Fruit fly (Drosophila melanogaster) whole organism, prepupa: ENCODE data around the gene Eato.

Experiments
- CG10631 ChIP-seq: fragments of 200-800 bp; sonication (Bioruptor generic); optimal IDR thresholded peaks from 2 replicates; lab custom pipeline; 2016; ENCODE audit warnings: missing biosample characterization, missing genetic modification characterization
- CG11902 ChIP-seq: fragments of 200-800 bp; sonication (Bioruptor generic); optimal IDR thresholded peaks from 3 replicates; lab custom pipeline; 2016; ENCODE audit warnings: missing biosample characterization, missing genetic modification characterization
- CG16779 ChIP-seq: fragments of 200-800 bp; sonication (Bioruptor generic); optimal IDR thresholded peaks from 3 replicates; lab custom pipeline; 2017; ENCODE audit warnings: missing biosample characterization, mild to moderate bottlenecking, missing genetic modification characterization
- CG3032 ChIP-seq: fragments of 200-800 bp; optimal IDR thresholded peaks from 2 replicates; lab custom pipeline; 2019; ENCODE audit warnings: missing biosample characterization, mild to moderate bottlenecking, missing genetic modification characterization, moderate library complexity
- CG31627 ChIP-seq: fragments of 200-800 bp; sonication (Bioruptor generic); optimal IDR thresholded peaks from 3 replicates; lab custom pipeline; 2016; ENCODE audit warnings: missing biosample characterization, missing genetic modification characterization
- CG32006 ChIP-seq: fragments of 200-800 bp; sonication (Bioruptor generic); optimal IDR thresholded peaks from 3 replicates; lab custom pipeline; 2017; ENCODE audit warnings: missing biosample characterization, mild to moderate bottlenecking, missing genetic modification characterization
- CG6854 ChIP-seq: fragments of 200-800 bp; sonication (Bioruptor generic); optimal IDR thresholded peaks from 2 replicates; lab custom pipeline; 2017; ENCODE audit warnings: missing biosample characterization, mild to moderate bottlenecking, missing genetic modification characterization
- CG8632 ChIP-seq: fragments of 200-800 bp; sonication (Bioruptor generic); optimal IDR thresholded peaks from 3 replicates; lab custom pipeline; 2016; ENCODE audit warnings: missing biosample characterization, missing genetic modification characterization
- CG9139 ChIP-seq: fragments of 200-800 bp; sonication (Bioruptor generic); optimal IDR thresholded peaks from 3 replicates; lab custom pipeline; 2017; ENCODE audit warnings: missing biosample characterization, mild to moderate bottlenecking, missing genetic modification characterization
- Eip78C ChIP-seq: fragments of 200-800 bp; sonication (Bioruptor generic); peaks from one replicate; lab custom pipeline; 2016; ENCODE audit warnings: missing biosample characterization, missing genetic modification characterization
- Eip93F ChIP-seq: fragments of 200-800 bp; sonication (Bioruptor generic); optimal IDR thresholded peaks from 2 replicates; lab custom pipeline; 2016; ENCODE audit warnings: missing biosample characterization, mild to moderate bottlenecking, missing genetic modification characterization
- Gug ChIP-seq: fragments of 200-800 bp; sonication (Bioruptor generic); IDR thresholded peaks from 2 replicates; pipeline ENCODE4 v1.3.6; 2022; ENCODE audit warnings: missing biosample characterization, missing genetic modification characterization
- Lpt ChIP-seq: fragments of 200-800 bp; sonication (Bioruptor generic); optimal IDR thresholded peaks from 3 replicates; lab custom pipeline; 2016; ENCODE audit warnings: missing biosample characterization, missing genetic modification characterization
- Smox ChIP-seq: fragments of 200-800 bp; sonication (Bioruptor generic); optimal IDR thresholded peaks from 3 replicates; lab custom pipeline; 2016; ENCODE audit warnings: missing biosample characterization, missing genetic modification characterization
- Sox102F ChIP-seq: fragments of 200-800 bp; sonication (Bioruptor generic); optimal IDR thresholded peaks from 2 replicates; lab custom pipeline; 2016; ENCODE audit warnings: missing biosample characterization, mild to moderate bottlenecking, missing genetic modification characterization
- Sox14 ChIP-seq: fragments of 200-800 bp; sonication (Bioruptor generic); optimal IDR thresholded peaks from 3 replicates; lab custom pipeline; 2016; ENCODE audit warnings: missing biosample characterization, missing genetic modification characterization
- Sox15 ChIP-seq: fragments of 200-800 bp; sonication (Bioruptor generic); optimal IDR thresholded peaks from 3 replicates; lab custom pipeline; 2016; ENCODE audit warnings: missing biosample characterization, missing genetic modification characterization
- acj6 ChIP-seq: fragments of 200-800 bp; sonication (Bioruptor generic); optimal IDR thresholded peaks from 3 replicates; lab custom pipeline; 2016; ENCODE audit warnings: missing biosample characterization, missing genetic modification characterization
- cyc ChIP-seq: fragments of 200-800 bp; sonication (Bioruptor generic); optimal IDR thresholded peaks from 3 replicates; lab custom pipeline; 2016; ENCODE audit warnings: missing biosample characterization, missing genetic modification characterization
- dac ChIP-seq: fragments of 200-800 bp; sonication (Bioruptor generic); optimal IDR thresholded peaks from 2 replicates; lab custom pipeline; 2017; ENCODE audit warnings: missing biosample characterization, mild to moderate bottlenecking, missing genetic modification characterization
- eg ChIP-seq: fragments of 200-800 bp; sonication (Bioruptor generic); IDR thresholded peaks from 3 replicates; pipeline ENCODE4 v1.3.6; 2022; ENCODE audit warnings: missing biosample characterization, missing genetic modification characterization
- esn ChIP-seq: fragments of 200-800 bp; sonication (Bioruptor generic); optimal IDR thresholded peaks from 2 replicates; lab custom pipeline; 2016; ENCODE audit warnings: missing biosample characterization, mild to moderate bottlenecking, missing genetic modification characterization, moderate library complexity
- fkh ChIP-seq: fragments of 200-800 bp; sonication (Bioruptor generic); optimal IDR thresholded peaks from 3 replicates; lab custom pipeline; 2017; ENCODE audit warnings: missing biosample characterization, mild to moderate bottlenecking, missing genetic modification characterization, moderate library complexity
- salr ChIP-seq, 2 experiments: fragments of 200-800 bp; sonication (Bioruptor generic); optimal IDR thresholded peaks; 3 replicates each; lab custom pipeline; 2016 to 2018; ENCODE audit warnings: missing biosample characterization in 2 of 2, missing genetic modification characterization in 2 of 2, mild to moderate bottlenecking in 1 of 2
- ss ChIP-seq, 2 experiments: fragments of 200-800 bp; sonication (Bioruptor generic); optimal IDR thresholded peaks; 2 replicates in 1 of 2; 3 replicates in 1 of 2; lab custom pipeline; 2017 to 2018; ENCODE audit warnings: mild to moderate bottlenecking in 2 of 2, missing biosample characterization in 2 of 2, missing genetic modification characterization in 2 of 2, moderate library complexity in 1 of 2
- svp ChIP-seq: fragments of 200-800 bp; sonication (Bioruptor generic); peaks from one replicate; lab custom pipeline; 2016; ENCODE audit warnings: missing biosample characterization, missing genetic modification characterization
- topi ChIP-seq: fragments of 200-800 bp; sonication (Bioruptor generic); optimal IDR thresholded peaks from 3 replicates; lab custom pipeline; 2016; ENCODE audit warnings: missing biosample characterization, missing genetic modification characterization
- vri ChIP-seq: fragments of 200-800 bp; sonication (Bioruptor generic); optimal IDR thresholded peaks from 3 replicates; lab custom pipeline; 2016; ENCODE audit warnings: missing biosample characterization, mild to moderate bottlenecking, missing genetic modification characterization

The Eato gene

DNA sequence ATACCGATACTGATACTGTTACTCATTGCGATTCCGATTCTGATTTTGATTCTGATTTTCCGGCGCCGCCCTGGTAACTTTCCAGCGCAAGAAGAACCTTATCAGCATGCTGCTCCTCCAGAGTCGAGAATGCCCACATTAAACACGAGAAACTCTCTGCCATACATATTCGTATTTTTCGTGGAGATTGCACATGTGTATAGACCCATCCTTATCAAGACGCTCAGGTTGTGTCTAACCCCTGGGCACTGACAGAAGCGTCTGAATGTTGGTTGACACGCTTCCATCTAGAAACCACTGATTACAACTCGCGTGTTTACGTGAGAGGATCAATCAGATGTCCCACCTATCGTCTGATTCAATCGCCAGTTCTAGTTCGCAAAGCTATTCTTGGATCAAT lies 21.3 kb downstream of the Eato start:
- TF ChIP-seq svp = peak; percentile 94
- no peak for TF ChIP-seq CG32006 (GFP tag; lab: Kevin White, UChicago)

DNA sequence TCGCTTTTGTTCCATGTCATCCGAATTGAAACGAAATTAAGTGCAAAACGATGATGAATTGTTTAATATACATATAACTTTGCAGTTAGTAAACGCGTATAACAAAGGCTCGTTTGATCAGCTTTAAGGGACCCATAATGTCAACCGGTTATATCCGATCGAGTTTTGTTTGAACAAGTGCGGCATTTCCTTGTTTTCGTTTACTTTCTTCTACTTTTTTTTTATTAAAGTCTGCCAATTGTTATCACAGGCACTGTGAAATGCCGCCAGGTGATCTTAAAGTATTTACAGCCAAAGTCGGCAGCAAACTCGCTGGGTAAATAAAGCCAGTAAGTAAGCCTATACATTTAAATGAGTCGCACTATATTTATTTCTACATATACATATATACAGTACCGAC lies 23.2 kb downstream of the Eato start:
- TF ChIP-seq fkh (GFP tag; lab: Kevin White, UChicago) (peak; percentile 60), Gug (GFP tag; lab: Robert Waterston, UW) (no peak), Eip78C (peak; percentile 42), topi (GFP tag; lab: Kevin White, UChicago) (peak; percentile 2)

DNA sequence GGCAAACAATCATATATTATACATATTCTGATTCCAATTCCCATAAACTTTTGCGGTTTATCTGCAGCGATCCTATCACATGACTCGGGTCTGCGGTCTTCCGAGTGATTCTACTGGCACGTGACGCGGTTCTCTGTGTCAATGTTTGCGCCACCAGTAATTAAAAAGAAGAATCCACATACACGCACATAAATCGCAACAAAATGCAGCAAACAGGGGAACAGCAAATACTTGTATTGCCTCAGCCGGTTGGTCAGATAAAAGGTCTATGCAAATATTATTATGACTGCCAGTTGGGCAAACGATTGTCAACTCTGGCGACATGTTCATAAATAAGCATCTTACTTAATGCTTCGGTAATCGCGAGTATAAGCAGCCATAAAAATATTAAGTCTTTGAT lies 24.1 kb downstream of the Eato start:
- peak; percentile 64 for TF ChIP-seq Eip78C
- peak; percentile 39 for TF ChIP-seq fkh (GFP tag; lab: Kevin White, UChicago)
- TF ChIP-seq esn (GFP tag; lab: Kevin White, UChicago) = peak; percentile 40
- no peak for TF ChIP-seq vri (GFP tag; lab: Kevin White, UChicago)
- TF ChIP-seq CG11902 (GFP tag; lab: Kevin White, UChicago) = no peak

DNA sequence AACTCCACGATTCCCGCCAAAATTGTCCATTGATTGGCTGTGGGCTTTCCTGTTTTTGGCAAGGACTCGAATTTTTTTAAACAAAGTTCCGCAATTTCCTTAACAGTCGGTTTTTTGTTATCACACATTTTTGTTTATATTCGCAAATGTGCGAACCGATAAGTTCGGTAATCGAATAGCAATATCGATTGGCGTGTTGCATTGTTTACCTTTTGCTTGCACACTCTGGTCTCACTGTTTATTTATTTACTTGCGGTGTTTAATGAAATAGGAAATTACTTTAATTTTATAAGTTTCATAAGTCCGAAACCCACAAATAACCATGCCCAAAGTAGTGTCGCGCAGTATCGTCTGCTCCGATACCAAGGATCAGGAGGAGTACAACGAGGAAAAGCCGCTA lies 27.4 kb downstream of the Eato start, which contains the start of the genes Adat1 and CG16865:
Gene Adat1 (minus strand): TSS at position 152 of the 400 bp plus-strand sequence.
Gene CG16865 (plus strand): TSS at position 200 of the 400 bp plus-strand sequence.
- TF ChIP-seq CG3032 (tag; lab: Kevin White, UChicago) (no peak), CG32006 (GFP tag; lab: Kevin White, UChicago) (no peak), acj6 (GFP tag; lab: Kevin White, UChicago) (no peak), CG9139 (GFP tag; lab: Kevin White, UChicago) (no peak), salr (GFP tag; optimal IDR thresholded peaks at IDR 0.05; lab: Kevin White, UChicago) (no peak), dac (GFP tag; lab: Kevin White, UChicago) (no peak), fkh (GFP tag; lab: Kevin White, UChicago) (peak; percentile 100)

DNA sequence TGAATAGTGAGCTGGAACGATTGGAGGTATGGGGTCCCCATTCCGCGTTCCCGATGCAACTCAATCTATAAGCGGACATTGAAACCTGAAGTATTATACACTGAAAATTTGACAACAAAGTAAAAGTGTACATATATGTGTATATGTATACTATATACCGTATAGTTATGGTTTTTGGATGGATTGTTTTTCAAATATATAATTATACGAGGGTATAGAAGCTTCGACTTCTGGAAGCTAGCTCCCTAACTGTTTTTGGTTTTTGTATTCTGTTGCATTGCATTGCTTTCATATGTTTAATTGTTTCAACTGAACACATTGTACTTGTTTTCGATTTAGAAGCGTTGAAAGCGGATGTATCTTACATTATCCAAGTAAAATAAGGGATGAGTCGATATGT lies 29.3 kb downstream of the Eato start, which contains the start of gene CG16888:
Gene CG16888 (minus strand): TSS at position 101 of the 400 bp plus-strand sequence.
- TF ChIP-seq CG8632 = no peak
- TF ChIP-seq Sox15 (GFP tag; lab: Kevin White, UChicago) = no peak
- TF ChIP-seq CG6854 (GFP tag; lab: Kevin White, UChicago) = no peak
- TF ChIP-seq CG10631 (GFP tag; lab: Kevin White, UChicago) = no peak
- no peak for TF ChIP-seq CG3032 (tag; lab: Kevin White, UChicago)
- TF ChIP-seq Smox (GFP tag; lab: Kevin White, UChicago) = no peak
- no peak for TF ChIP-seq Lpt (GFP tag; lab: Kevin White, UChicago)
- TF ChIP-seq CG9139 (GFP tag; lab: Kevin White, UChicago) = no peak
- no peak for TF ChIP-seq ss (GFP tag; optimal IDR thresholded peaks at IDR 0.05; lab: Kevin White, UChicago)
- no peak for TF ChIP-seq cyc (GFP tag; lab: Kevin White, UChicago)
- TF ChIP-seq Sox14 (GFP tag; lab: Kevin White, UChicago) = no peak
- no peak for TF ChIP-seq CG16779 (tag; lab: Kevin White, UChicago)
- no peak for TF ChIP-seq dac (GFP tag; lab: Kevin White, UChicago)
- TF ChIP-seq Eip93F (GFP tag; lab: Kevin White, UChicago) = no peak
- no peak for TF ChIP-seq fkh (GFP tag; lab: Kevin White, UChicago)
- TF ChIP-seq eg (GFP tag; lab: Robert Waterston, UW) = no peak
- no peak for TF ChIP-seq vri (GFP tag; lab: Kevin White, UChicago)
- TF ChIP-seq CG31627 (GFP tag; lab: Kevin White, UChicago) = no peak

DNA sequence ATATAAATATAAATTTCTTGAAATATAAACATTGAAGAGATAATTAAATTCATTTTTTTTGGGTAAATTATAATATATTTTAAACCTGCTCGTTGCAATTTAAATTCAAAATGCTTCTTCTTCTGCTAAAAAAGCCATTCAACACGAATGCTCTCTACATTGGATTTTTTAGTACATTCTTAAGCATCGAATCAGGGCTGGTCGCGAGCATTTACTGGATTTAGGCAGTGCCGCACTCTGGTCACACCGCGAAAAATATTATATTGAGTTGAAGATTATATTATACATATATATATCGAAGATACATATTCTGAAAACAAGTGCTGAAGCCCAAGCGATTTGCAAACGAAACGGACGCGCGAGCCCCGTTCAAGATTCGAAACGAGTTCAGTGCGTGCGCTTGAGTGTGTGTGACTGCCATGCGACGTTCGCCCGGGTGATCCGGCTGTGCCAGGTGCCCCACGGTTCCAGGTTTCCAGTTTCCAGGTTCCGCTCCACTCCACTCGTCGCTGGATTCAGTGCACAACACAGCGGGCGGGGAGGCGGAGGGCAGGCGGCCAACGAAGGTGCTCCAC lies 29.8 kb downstream of the Eato start, which contains the start of gene Sos:
Gene Sos (plus strand): TSS at position 213 of the 575 bp plus-strand sequence.
- TF ChIP-seq CG6854 (GFP tag; lab: Kevin White, UChicago) = no peak
- TF ChIP-seq Sox102F (GFP tag; lab: Kevin White, UChicago) = no peak
